Worm (Caenorhabditis elegans) whole organism, L1 larva: ENCODE results near the gene unc-77.

Experiments used
- C04F5.9 ChIP-seq: sonication (generic microtip); optimal IDR thresholded peaks from 2 replicates; lab custom pipeline; 2016; ENCODE audit warnings: missing genetic modification characterization, missing compliant biosample characterization
- C34B4.2 ChIP-seq: sonication (generic microtip); optimal IDR thresholded peaks from 2 replicates; lab custom pipeline; 2017; ENCODE audit warnings: mild to moderate bottlenecking, missing genetic modification characterization, missing compliant biosample characterization
- F16B12.6 ChIP-seq: fragments of 150-350 bp; optimal IDR thresholded peaks from 2 replicates; lab custom pipeline; 2014; ENCODE audit warnings: missing biosample characterization, missing genetic modification characterization
- Y116A8C.19 ChIP-seq: sonication (generic microtip); optimal IDR thresholded peaks from 2 replicates; lab custom pipeline; 2016; ENCODE audit warnings: missing compliant biosample characterization, missing genetic modification characterization, borderline replicate concordance
- aly-2 ChIP-seq: fragments of 150-350 bp; optimal IDR thresholded peaks from 2 replicates; lab custom pipeline; 2014; ENCODE audit warnings: missing biosample characterization, missing genetic modification characterization
- blmp-1 ChIP-seq: fragments of 150-350 bp; optimal IDR thresholded peaks from 2 replicates; lab custom pipeline; 2014; ENCODE audit warnings: missing biosample characterization, missing genetic modification characterization
- ceh-82 ChIP-seq, 3 experiments: fragments of 150-350 bp in 1 of 3; sonication (generic microtip) in 2 of 3; optimal IDR thresholded peaks; 2 replicates each; lab custom pipeline; 2014 to 2017; ENCODE audit warnings: missing biosample characterization in 3 of 3, missing genetic modification characterization in 3 of 3
- dsc-1 ChIP-seq: sonication (generic microtip); optimal IDR thresholded peaks from 2 replicates; lab custom pipeline; 2016; ENCODE audit warnings: mild to moderate bottlenecking, missing genetic modification characterization, missing compliant biosample characterization
- efl-1 ChIP-seq, 4 experiments: fragments of 150-350 bp; optimal IDR thresholded peaks in 3 of 4; peaks in 1 of 4; 1 replicate in 1 of 4; 2 replicates in 3 of 4; lab custom pipeline; 2014; ENCODE audit warnings: missing biosample characterization in 2 of 4, missing genetic modification characterization in 2 of 4, missing genetic modification reagents in 2 of 4
- egl-13 ChIP-seq: sonication (generic microtip); optimal IDR thresholded peaks from 2 replicates; lab custom pipeline; 2016; ENCODE audit warnings: missing genotype, missing genetic modification reagents, missing genetic modification characterization, missing compliant biosample characterization
- elt-2 ChIP-seq: sonication (generic microtip); optimal IDR thresholded peaks from 2 replicates; lab custom pipeline; 2016; ENCODE audit warnings: missing genetic modification characterization, mild to moderate bottlenecking, inconsistent platforms, missing compliant biosample characterization, missing genetic modification reagents
- ets-5 ChIP-seq: fragments of 200-800 bp; sonication (Bioruptor generic); IDR thresholded peaks from 2 replicates; pipeline ENCODE4 v1.3.6; 2022; ENCODE audit warnings: missing genetic modification characterization, missing compliant biosample characterization
- fkh-8 ChIP-seq: sonication (generic microtip); optimal IDR thresholded peaks from 2 replicates; lab custom pipeline; 2016; ENCODE audit warnings: mild to moderate bottlenecking, missing genetic modification characterization, missing compliant biosample characterization
- fos-1 ChIP-seq: fragments of 150-350 bp; optimal IDR thresholded peaks from 2 replicates; lab custom pipeline; 2014; ENCODE audit warnings: missing biosample characterization, missing genetic modification characterization
- hlh-4 ChIP-seq: sonication (generic microtip); optimal IDR thresholded peaks from 2 replicates; lab custom pipeline; 2016; ENCODE audit warnings: mild to moderate bottlenecking, missing genetic modification characterization, missing compliant biosample characterization
- hpl-2 ChIP-seq: fragments of 150-350 bp; optimal IDR thresholded peaks from 2 replicates; lab custom pipeline; 2014; ENCODE audit warnings: missing biosample characterization, missing genetic modification reagents, missing genetic modification characterization
- isw-1 ChIP-seq: fragments of 200-800 bp; sonication (Bioruptor generic); IDR thresholded peaks from 2 replicates; pipeline ENCODE4 v1.3.6; 2022; ENCODE audit warnings: missing genetic modification characterization, missing compliant biosample characterization
- lin-39 ChIP-seq: fragments of 150-350 bp; optimal IDR thresholded peaks from 2 replicates; lab custom pipeline; 2014; ENCODE audit warnings: missing biosample characterization, missing genetic modification reagents, missing genetic modification characterization
- mab-9 ChIP-seq: fragments of 200-800 bp; sonication (Bioruptor generic); IDR thresholded peaks from 2 replicates; pipeline ENCODE4 v1.3.6; 2022; ENCODE audit warnings: missing genetic modification reagents, missing genetic modification characterization, missing compliant biosample characterization
- mdl-1 ChIP-seq, 2 experiments: fragments of 150-350 bp; optimal IDR thresholded peaks; 2 replicates each; lab custom pipeline; 2014 to 2017; ENCODE audit warnings: missing biosample characterization in 2 of 2, missing genetic modification characterization in 2 of 2, inconsistent platforms in 1 of 2
- mef-2 ChIP-seq: fragments of 150-350 bp; optimal IDR thresholded peaks from 2 replicates; lab custom pipeline; 2014; ENCODE audit warnings: missing biosample characterization, missing genetic modification characterization
- mep-1 ChIP-seq: fragments of 150-350 bp; optimal IDR thresholded peaks from 2 replicates; lab custom pipeline; 2014; ENCODE audit warnings: missing biosample characterization, missing genetic modification characterization
- nhr-12 ChIP-seq: sonication (generic microtip); optimal IDR thresholded peaks from 2 replicates; lab custom pipeline; 2017; ENCODE audit warnings: missing biosample characterization, missing genetic modification characterization
- nhr-84 ChIP-seq: sonication (generic microtip); optimal IDR thresholded peaks from 2 replicates; lab custom pipeline; 2017; ENCODE audit warnings: missing biosample characterization, missing genetic modification characterization
- pag-3 ChIP-seq: sonication (generic microtip); optimal IDR thresholded peaks from 2 replicates; lab custom pipeline; 2017; ENCODE audit warnings: missing genetic modification characterization, mild to moderate bottlenecking, missing compliant biosample characterization, antibody characterized with exemption, borderline replicate concordance; ENCODE audit not compliant: insufficient read depth
- pax-3 ChIP-seq: fragments of 200-800 bp; sonication (Bioruptor generic); optimal IDR thresholded peaks from 2 replicates; lab custom pipeline; 2018; ENCODE audit warnings: mild to moderate bottlenecking, missing genetic modification characterization, moderate library complexity, missing compliant biosample characterization
- skn-1 ChIP-seq: fragments of 150-350 bp; optimal IDR thresholded peaks from 2 replicates; lab custom pipeline; 2014; ENCODE audit warnings: missing biosample characterization, missing genetic modification characterization
- snpc-4 ChIP-seq: fragments of 150-350 bp; optimal IDR thresholded peaks from 2 replicates; lab custom pipeline; 2014; ENCODE audit warnings: missing biosample characterization, missing genetic modification characterization
- snu-23 ChIP-seq: sonication (generic microtip); optimal IDR thresholded peaks from 2 replicates; lab custom pipeline; 2016; ENCODE audit warnings: missing genetic modification characterization, missing compliant biosample characterization
- ztf-4 ChIP-seq: fragments of 150-350 bp; optimal IDR thresholded peaks from 2 replicates; lab custom pipeline; 2014; ENCODE audit warnings: missing biosample characterization, missing genetic modification characterization

Gene unc-77

ce11 chrIV:6183757-6184156 is at the start of gene unc-77:
Gene unc-77, minus strand, starts transcription at chrIV:6183857.
- no peak for TF ChIP-seq nhr-12 (tag; lab: Kevin White, UChicago)

- peak; percentile 1 for TF ChIP-seq elt-2 (tag; lab: Kevin White, UChicago)
- no peak for TF ChIP-seq lin-39 (tag; lab: Kevin White, UChicago)
- TF ChIP-seq skn-1 (tag; lab: Kevin White, UChicago): no peak
- TF ChIP-seq fos-1 (tag; lab: Kevin White, UChicago): no peak
- TF ChIP-seq isw-1: no peak
Observed at ce11 chrIV:6232769-6233290, 49.2 kb upstream of the unc-77 start, which contains the start of gene F58F9.3. Gene F58F9.3, plus strand, starts transcription at chrIV:6233240.

- TF ChIP-seq hpl-2 (no peak), Y116A8C.19 (tag; lab: Kevin White, UChicago) (no peak), mep-1 (no peak), blmp-1 (no peak), mab-9 (no peak), C04F5.9 (tag; lab: Kevin White, UChicago) (no peak)
Observed at ce11 chrIV:6230560-6231073, 47.0 kb upstream of the unc-77 start, which contains the start of gene F58F9.4. Gene F58F9.4, plus strand, starts transcription at chrIV:6231023.

ce11 chrIV:6227974-6228373 is 44.3 kb upstream of the unc-77 start, which contains the start of gene C49A9.1:
Gene C49A9.1, plus strand, starts transcription at chrIV:6228190.
- TF ChIP-seq egl-13 (tag; lab: Kevin White, UChicago): no peak
- TF ChIP-seq pag-3 (tag; lab: Kevin White, UChicago): no peak
- TF ChIP-seq nhr-84 (tag; lab: Kevin White, UChicago): no peak
- TF ChIP-seq mef-2 (tag; lab: Kevin White, UChicago): no peak
- TF ChIP-seq snu-23: no peak
- no peak for TF ChIP-seq ztf-4 (tag; lab: Kevin White, UChicago)
- TF ChIP-seq F16B12.6 (tag; lab: Kevin White, UChicago): no peak
- no peak for TF ChIP-seq pax-3 (tag; lab: Kevin White, UChicago)
- no peak for TF ChIP-seq C04F5.9 (tag; lab: Kevin White, UChicago)
- no peak for TF ChIP-seq hlh-4 (tag; lab: Kevin White, UChicago)
- TF ChIP-seq snpc-4 (tag; lab: Kevin White, UChicago): no peak
- TF ChIP-seq ceh-82 (tag; optimal IDR thresholded peaks at IDR 0.05; lab: Kevin White, UChicago): no peak
- TF ChIP-seq ets-5 (GFP tag; lab: Robert Waterston, UW): no peak
- TF ChIP-seq dsc-1: no peak
- TF ChIP-seq aly-2 (tag; lab: Kevin White, UChicago): no peak
- no peak for TF ChIP-seq Y116A8C.19 (tag; lab: Kevin White, UChicago)
- no peak for TF ChIP-seq hpl-2
- TF ChIP-seq fkh-8 (tag; lab: Kevin White, UChicago): no peak
- no peak for TF ChIP-seq isw-1

ce11 chrIV:6225143-6225542 is 41.5 kb upstream of the unc-77 start, which contains the start of gene C49A9.2:
Gene C49A9.2, plus strand, starts transcription at chrIV:6225443.
- TF ChIP-seq snpc-4 (tag; lab: Kevin White, UChicago) (no peak), C34B4.2 (tag; lab: Kevin White, UChicago) (no peak)

- TF ChIP-seq mdl-1 (tag; optimal IDR thresholded peaks at IDR 0.05; lab: Kevin White, UChicago) (no peak), efl-1 (optimal IDR thresholded peaks at IDR 0.05; lab: Kevin White, UChicago) (no peak), efl-1 (GFP tag; optimal IDR thresholded peaks at IDR 0.05 in 1 of 2; lab: Kevin White, UChicago) (peak in 1 of 2 experiments; percentile 2), elt-2 (tag; lab: Kevin White, UChicago) (peak; percentile 51)
Observed at ce11 chrIV:6221878-6222277, 38.2 kb upstream of the unc-77 start, which contains the start of gene C49A9.3. Gene C49A9.3, plus strand, starts transcription at chrIV:6222089.
